Fruit fly (Drosophila melanogaster): ENCODE data around the gene Mcr.

The Mcr gene

DNA sequence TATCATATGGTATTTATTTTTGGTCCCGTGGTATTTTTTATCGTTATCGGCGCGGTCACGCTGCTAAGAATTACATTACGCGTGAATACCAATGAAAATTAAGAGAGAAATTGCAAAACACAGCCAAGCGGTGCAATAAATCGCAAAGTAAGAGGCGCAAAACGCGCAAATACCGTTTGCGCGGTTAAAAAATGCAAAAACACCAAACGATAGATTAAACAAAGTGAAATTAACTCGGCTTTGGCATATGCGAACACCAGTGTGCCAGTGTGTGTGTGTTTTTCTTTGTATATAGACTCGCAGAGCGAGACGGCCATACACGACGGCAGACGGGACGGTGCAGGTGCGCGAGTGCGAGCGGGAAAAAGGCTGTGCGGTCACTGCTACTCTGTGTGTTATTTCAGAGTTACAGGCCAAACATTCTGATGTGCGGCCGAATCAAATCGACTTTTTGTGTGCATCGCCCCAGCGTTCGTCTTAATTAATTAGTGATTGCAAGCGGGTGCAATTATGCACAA is 52.0 kb downstream of the Mcr start, which contains the start of gene Cka (continued):
- peak; percentile 21 for TF ChIP-seq CG13296 (GFP tag; optimal IDR thresholded peaks at IDR 0.05)
- peak; percentile 69 for TF ChIP-seq rib (GFP tag; IDR thresholded peaks at IDR 0.05)
- peak; percentile 18 for TF ChIP-seq CG13424 (tag; optimal IDR thresholded peaks at IDR 0.05)
- no peak for TF ChIP-seq jing (GFP tag; optimal IDR thresholded peaks at IDR 0.05)
- no peak for TF ChIP-seq Mes4 (GFP tag; optimal IDR thresholded peaks at IDR 0.05)
- TF ChIP-seq mam (GFP tag; optimal IDR thresholded peaks at IDR 0.05): no peak
- TF ChIP-seq CG2199 (GFP tag; IDR thresholded peaks at IDR 0.05): peak; percentile 93
- TF ChIP-seq BEAF-32 (GFP tag; optimal IDR thresholded peaks at IDR 0.05): peak; percentile 25
- TF ChIP-seq zen (tag; optimal IDR thresholded peaks at IDR 0.05): peak; percentile 7
- no peak for TF ChIP-seq shn (GFP tag; optimal IDR thresholded peaks at IDR 0.05)
- TF ChIP-seq ci (GFP tag; IDR thresholded peaks at IDR 0.05): peak; percentile 48; the same call in 2 of the 3 replicates
- no peak for TF ChIP-seq CG14965 (GFP tag; optimal IDR thresholded peaks at IDR 0.05; ENCODE audit: borderline replicate concordance)
- TF ChIP-seq vvl (GFP tag; IDR thresholded peaks at IDR 0.05): peak; percentile 50
- TF ChIP-seq Scr (GFP tag; IDR thresholded peaks at IDR 0.05; ENCODE audit: partially characterized antibody): peak; percentile 8; the same call in 1 of the 2 replicates
- TF ChIP-seq E2f2 (GFP tag; IDR thresholded peaks at IDR 0.05): peak; percentile 18; the same call in 1 of the 2 replicates
- TF ChIP-seq CG4282 (GFP tag; optimal IDR thresholded peaks at IDR 0.05): peak; percentile 17
- peak; percentile 2 for TF ChIP-seq CG9727 (GFP tag; optimal IDR thresholded peaks at IDR 0.05)
- 0 out of 3 replicates have a peak, but pooled peaks have one; percentile 15 for TF ChIP-seq CG14860 (GFP tag; IDR thresholded peaks at IDR 0.05; ENCODE audit: partially characterized antibody)
- peak; percentile 22 for TF ChIP-seq mirr (GFP tag; optimal IDR thresholded peaks at IDR 0.05)
- peak; percentile 54; the same call in 1 of the 2 replicates for TF ChIP-seq MBD-R2 (GFP tag; IDR thresholded peaks at IDR 0.05)
- peak; percentile 98 for TF ChIP-seq CG10321 (GFP tag; IDR thresholded peaks at IDR 0.05)
- TF ChIP-seq CG17912 (GFP tag; optimal IDR thresholded peaks at IDR 0.05): no peak
- peak; percentile 17 for TF ChIP-seq Dp (GFP tag; optimal IDR thresholded peaks at IDR 0.05)
- TF ChIP-seq sqz (GFP tag; optimal IDR thresholded peaks at IDR 0.05): peak; percentile 47
- peak; percentile 32 for TF ChIP-seq CG8924 (tag; optimal IDR thresholded peaks at IDR 0.05)
- TF ChIP-seq CG1832 (GFP tag; optimal IDR thresholded peaks at IDR 0.05): peak; percentile 97
- TF ChIP-seq CG3281 (GFP tag; optimal IDR thresholded peaks at IDR 0.05): peak; percentile 43
- 0 out of 2 replicates have a peak, but pooled peaks have one; percentile 27 for TF ChIP-seq CG42726 (GFP tag; IDR thresholded peaks at IDR 0.05; ENCODE audit: partially characterized antibody)
- TF ChIP-seq prd (optimal IDR thresholded peaks at IDR 0.05): no peak
- TF ChIP-seq prd (GFP tag; IDR thresholded peaks at IDR 0.05): peak; percentile 41; the same call in 1 of the 3 replicates
- TF ChIP-seq usp (GFP tag; optimal IDR thresholded peaks at IDR 0.05): no peak
- TF ChIP-seq HmgZ (tag; optimal IDR thresholded peaks at IDR 0.05): peak; percentile 72
- peak; percentile 21 for TF ChIP-seq Oli (tag; optimal IDR thresholded peaks at IDR 0.05)
- peak; percentile 33 for TF ChIP-seq stwl (tag; optimal IDR thresholded peaks at IDR 0.05)
- peak in 1 of 2 experiments; percentile 75 for TF ChIP-seq tll (GFP tag; optimal IDR thresholded peaks at IDR 0.05)
- no peak for TF ChIP-seq CG12219 (GFP tag; optimal IDR thresholded peaks at IDR 0.05)
- TF ChIP-seq phol (tag; optimal IDR thresholded peaks at IDR 0.05): peak; percentile 7
- TF ChIP-seq chm (GFP tag; IDR thresholded peaks at IDR 0.05): peak; percentile 54; the same call in 1 of the 2 replicates
- peak; percentile 16 for TF ChIP-seq CG7987 (GFP tag; optimal IDR thresholded peaks at IDR 0.05)
- TF ChIP-seq CG12071 (GFP tag; optimal IDR thresholded peaks at IDR 0.05): peak; percentile 59
- TF ChIP-seq Poxn (GFP tag; IDR thresholded peaks at IDR 0.05): no peak
- TF ChIP-seq sim (GFP tag; IDR thresholded peaks at IDR 0.05): peak; percentile 13; the same call in 1 of the 2 replicates
- TF ChIP-seq CG4360 (GFP tag; IDR thresholded peaks at IDR 0.05): no peak
- no peak for TF ChIP-seq GATAe (GFP tag; conservative IDR thresholded peaks at IDR 0.05)
- peak; percentile 3 for TF ChIP-seq ac (GFP tag; optimal IDR thresholded peaks at IDR 0.05)
- TF ChIP-seq Deaf1 (tag; optimal IDR thresholded peaks at IDR 0.05): peak; percentile 23
- peak; percentile 3 for TF ChIP-seq zf30C (GFP tag; optimal IDR thresholded peaks at IDR 0.05)
- peak; percentile 73 for TF ChIP-seq D (optimal IDR thresholded peaks at IDR 0.05)
- no peak for TF ChIP-seq D (GFP tag; optimal IDR thresholded peaks at IDR 0.05)
- peak; percentile 9 for TF ChIP-seq CG1603 (tag; optimal IDR thresholded peaks at IDR 0.05)
